Worm (Caenorhabditis elegans) whole organism, L1 larva: ENCODE measurements around the gene oac-46.

ENCODE experiments used
- aha-1 ChIP-seq: fragments of 150-350 bp; optimal IDR thresholded peaks from 2 replicates; lab custom pipeline; 2014; ENCODE audit warnings: missing biosample characterization, missing genetic modification characterization
- aly-2 ChIP-seq: fragments of 150-350 bp; optimal IDR thresholded peaks from 2 replicates; lab custom pipeline; 2014; ENCODE audit warnings: missing biosample characterization, missing genetic modification characterization
- ama-1 ChIP-seq: fragments of 150-350 bp; optimal IDR thresholded peaks from 2 replicates; lab custom pipeline; 2014
- ceh-82 ChIP-seq, 3 experiments: fragments of 150-350 bp in 1 of 3; sonication (generic microtip) in 2 of 3; optimal IDR thresholded peaks; 2 replicates each; lab custom pipeline; 2014 to 2017; ENCODE audit warnings: missing biosample characterization in 3 of 3, missing genetic modification characterization in 3 of 3
- ceh-88 ChIP-seq: fragments of 200-800 bp; sonication (Bioruptor generic); IDR thresholded peaks from 2 replicates; pipeline ENCODE4 v1.3.6; 2022; ENCODE audit warnings: missing genetic modification characterization, missing compliant biosample characterization
- dpl-1 ChIP-seq, 3 experiments: fragments of 150-350 bp in 2 of 3; sonication (generic microtip) in 1 of 3; optimal IDR thresholded peaks; 2 replicates each; lab custom pipeline; 2014 to 2017; ENCODE audit warnings: missing biosample characterization in 3 of 3, missing genetic modification characterization in 3 of 3, missing genetic modification reagents in 3 of 3
- dsc-1 ChIP-seq: sonication (generic microtip); optimal IDR thresholded peaks from 2 replicates; lab custom pipeline; 2016; ENCODE audit warnings: mild to moderate bottlenecking, missing genetic modification characterization, missing compliant biosample characterization
- efl-1 ChIP-seq, 4 experiments: fragments of 150-350 bp; optimal IDR thresholded peaks in 3 of 4; peaks in 1 of 4; 1 replicate in 1 of 4; 2 replicates in 3 of 4; lab custom pipeline; 2014; ENCODE audit warnings: missing biosample characterization in 2 of 4, missing genetic modification characterization in 2 of 4, missing genetic modification reagents in 2 of 4
- egl-27 ChIP-seq, 2 experiments: fragments of 150-350 bp in 1 of 2; sonication (generic microtip); optimal IDR thresholded peaks; 3 replicates each; lab custom pipeline; 2017 to 2018; ENCODE audit warnings: missing biosample characterization in 2 of 2, missing genetic modification characterization in 2 of 2, missing genetic modification reagents in 2 of 2
- ets-5 ChIP-seq: fragments of 200-800 bp; sonication (Bioruptor generic); IDR thresholded peaks from 2 replicates; pipeline ENCODE4 v1.3.6; 2022; ENCODE audit warnings: missing genetic modification characterization, missing compliant biosample characterization
- fkh-8 ChIP-seq: sonication (generic microtip); optimal IDR thresholded peaks from 2 replicates; lab custom pipeline; 2016; ENCODE audit warnings: mild to moderate bottlenecking, missing genetic modification characterization, missing compliant biosample characterization
- grh-1 ChIP-seq: fragments of 200-800 bp; sonication (Bioruptor generic); IDR thresholded peaks from 2 replicates; pipeline ENCODE4 v1.3.6; 2022; ENCODE audit warnings: missing genetic modification reagents, missing genetic modification characterization, missing compliant biosample characterization
- hlh-4 ChIP-seq: sonication (generic microtip); optimal IDR thresholded peaks from 2 replicates; lab custom pipeline; 2016; ENCODE audit warnings: mild to moderate bottlenecking, missing genetic modification characterization, missing compliant biosample characterization
- irx-1 ChIP-seq: sonication (generic microtip); optimal IDR thresholded peaks from 2 replicates; lab custom pipeline; 2016; ENCODE audit warnings: missing genetic modification characterization, missing compliant biosample characterization
- jun-1 ChIP-seq: fragments of 150-350 bp; optimal IDR thresholded peaks from 2 replicates; lab custom pipeline; 2014; ENCODE audit warnings: missing biosample characterization, missing genetic modification reagents, missing genetic modification characterization
- lin-13 ChIP-seq: fragments of 150-350 bp; optimal IDR thresholded peaks from 2 replicates; lab custom pipeline; 2014; ENCODE audit warnings: missing biosample characterization, missing genetic modification reagents, missing genetic modification characterization
- lin-35 ChIP-seq, 2 experiments: fragments of 150-350 bp; optimal IDR thresholded peaks; 2 replicates each; lab custom pipeline; 2014; ENCODE audit warnings: missing biosample characterization in 2 of 2, missing genetic modification characterization in 2 of 2, missing genetic modification reagents in 2 of 2
- lir-3 ChIP-seq: sonication (generic microtip); optimal IDR thresholded peaks from 2 replicates; lab custom pipeline; 2016; ENCODE audit warnings: mild to moderate bottlenecking, missing genetic modification characterization, moderate library complexity, missing compliant biosample characterization; ENCODE audit not compliant: poor library complexity
- mab-9 ChIP-seq: fragments of 200-800 bp; sonication (Bioruptor generic); IDR thresholded peaks from 2 replicates; pipeline ENCODE4 v1.3.6; 2022; ENCODE audit warnings: missing genetic modification reagents, missing genetic modification characterization, missing compliant biosample characterization
- mdl-1 ChIP-seq, 2 experiments: fragments of 150-350 bp; optimal IDR thresholded peaks; 2 replicates each; lab custom pipeline; 2014 to 2017; ENCODE audit warnings: missing biosample characterization in 2 of 2, missing genetic modification characterization in 2 of 2, inconsistent platforms in 1 of 2
- mep-1 ChIP-seq: fragments of 150-350 bp; optimal IDR thresholded peaks from 2 replicates; lab custom pipeline; 2014; ENCODE audit warnings: missing biosample characterization, missing genetic modification characterization
- nhr-11 ChIP-seq: fragments of 150-350 bp; optimal IDR thresholded peaks from 2 replicates; lab custom pipeline; 2014; ENCODE audit warnings: missing biosample characterization, missing genetic modification characterization
- nhr-12 ChIP-seq: sonication (generic microtip); optimal IDR thresholded peaks from 2 replicates; lab custom pipeline; 2017; ENCODE audit warnings: missing biosample characterization, missing genetic modification characterization
- nhr-19 ChIP-seq: fragments of 200-800 bp; sonication (Bioruptor generic); conservative IDR thresholded peaks from 2 replicates; pipeline ENCODE4 v1.3.6; 2022; ENCODE audit warnings: missing genetic modification characterization, missing compliant biosample characterization
- nhr-76 ChIP-seq: sonication (generic microtip); optimal IDR thresholded peaks from 2 replicates; lab custom pipeline; 2017; ENCODE audit warnings: missing biosample characterization, missing genetic modification characterization
- nhr-84 ChIP-seq: sonication (generic microtip); optimal IDR thresholded peaks from 2 replicates; lab custom pipeline; 2017; ENCODE audit warnings: missing biosample characterization, missing genetic modification characterization
- nhr-85 ChIP-seq: sonication (generic microtip); peaks from one replicate; lab custom pipeline; 2016; ENCODE audit warnings: missing genetic modification characterization, inconsistent platforms, missing compliant biosample characterization
- pax-3 ChIP-seq: fragments of 200-800 bp; sonication (Bioruptor generic); optimal IDR thresholded peaks from 2 replicates; lab custom pipeline; 2018; ENCODE audit warnings: mild to moderate bottlenecking, missing genetic modification characterization, moderate library complexity, missing compliant biosample characterization
- skn-1 ChIP-seq: fragments of 150-350 bp; optimal IDR thresholded peaks from 2 replicates; lab custom pipeline; 2014; ENCODE audit warnings: missing biosample characterization, missing genetic modification characterization
- snpc-4 ChIP-seq: fragments of 150-350 bp; optimal IDR thresholded peaks from 2 replicates; lab custom pipeline; 2014; ENCODE audit warnings: missing biosample characterization, missing genetic modification characterization
- sup-37 ChIP-seq: fragments of 200-800 bp; sonication (Bioruptor generic); optimal IDR thresholded peaks from 2 replicates; lab custom pipeline; 2018; ENCODE audit warnings: mild to moderate bottlenecking, missing genetic modification characterization, missing compliant biosample characterization
- swsn-7 ChIP-seq: sonication (generic microtip); optimal IDR thresholded peaks from 2 replicates; lab custom pipeline; 2016; ENCODE audit warnings: missing genetic modification characterization, missing compliant biosample characterization
- tlp-1 ChIP-seq: fragments of 150-350 bp; optimal IDR thresholded peaks from 2 replicates; lab custom pipeline; 2014; ENCODE audit warnings: missing biosample characterization, missing genetic modification characterization
- vab-15 ChIP-seq: sonication (generic microtip); optimal IDR thresholded peaks from 2 replicates; lab custom pipeline; 2017; ENCODE audit warnings: missing genotype, mild to moderate bottlenecking, missing genetic modification characterization, missing compliant biosample characterization
- xbp-1 ChIP-seq: sonication (generic microtip); optimal IDR thresholded peaks from 2 replicates; lab custom pipeline; 2016; ENCODE audit warnings: missing genetic modification characterization, missing compliant biosample characterization
- zip-4 ChIP-seq: fragments of 200-800 bp; sonication (Bioruptor generic); optimal IDR thresholded peaks from 2 replicates; lab custom pipeline; 2018; ENCODE audit warnings: mild to moderate bottlenecking, missing genetic modification characterization, moderate library complexity, missing compliant biosample characterization

oac-46 gene

DNA sequence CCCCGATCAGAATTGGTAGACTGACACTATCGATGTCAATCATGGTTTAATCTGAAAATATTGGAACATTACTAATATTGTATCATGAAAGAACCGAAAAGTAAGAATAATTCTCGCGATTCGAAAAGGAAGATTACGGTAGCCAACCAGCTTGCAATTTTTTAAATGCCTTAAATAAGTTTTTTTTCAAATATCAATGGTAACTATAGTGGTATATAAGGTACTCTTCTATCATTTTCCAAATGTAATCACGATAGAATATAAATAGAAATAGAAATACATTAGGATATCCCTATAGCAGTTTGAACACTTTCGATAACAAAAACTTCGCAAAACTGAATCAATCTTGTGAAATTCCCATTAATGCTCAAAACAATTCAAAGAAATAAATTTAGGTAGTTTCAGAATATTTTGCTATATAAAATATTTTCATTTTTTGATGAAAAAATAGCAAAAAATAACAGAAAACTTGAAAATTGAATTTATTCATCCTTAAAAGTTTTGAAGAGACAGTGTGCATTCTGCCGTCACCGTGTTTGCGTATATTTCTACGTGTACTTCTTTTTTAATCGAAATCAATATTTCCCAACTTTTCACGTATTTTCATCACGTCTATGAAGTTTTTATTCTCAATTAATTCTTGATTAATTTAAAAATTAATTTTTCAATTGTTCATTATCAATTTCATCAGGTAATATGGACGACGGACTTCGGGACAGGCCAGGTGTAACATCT lies 41.0 kb downstream of the oac-46 start, which contains the start of the genes F46C5.9 and rer-1 (continued):
- TF ChIP-seq lin-35 (GFP tag; optimal IDR thresholded peaks at IDR 0.05; lab: Kevin White, UChicago) (peak; percentile 25 to 54), efl-1 (optimal IDR thresholded peaks at IDR 0.05; lab: Kevin White, UChicago) (peak; percentile 25 to 47), efl-1 (GFP tag; optimal IDR thresholded peaks at IDR 0.05 in 1 of 2; lab: Kevin White, UChicago) (peak; percentile 51 to 80), fkh-8 (tag; lab: Kevin White, UChicago) (no peak), nhr-84 (tag; lab: Kevin White, UChicago) (no peak), tlp-1 (tag; lab: Kevin White, UChicago) (no peak), hlh-4 (tag; lab: Kevin White, UChicago) (no peak), ama-1 (lab: Kevin White, UChicago) (no peak), vab-15 (tag; lab: Kevin White, UChicago) (no peak), xbp-1 (tag; lab: Kevin White, UChicago) (peak; percentile 93), ceh-88 (GFP tag; lab: Robert Waterston, UW) (no peak), jun-1 (tag; lab: Kevin White, UChicago) (no peak), nhr-12 (tag; lab: Kevin White, UChicago) (no peak)

DNA sequence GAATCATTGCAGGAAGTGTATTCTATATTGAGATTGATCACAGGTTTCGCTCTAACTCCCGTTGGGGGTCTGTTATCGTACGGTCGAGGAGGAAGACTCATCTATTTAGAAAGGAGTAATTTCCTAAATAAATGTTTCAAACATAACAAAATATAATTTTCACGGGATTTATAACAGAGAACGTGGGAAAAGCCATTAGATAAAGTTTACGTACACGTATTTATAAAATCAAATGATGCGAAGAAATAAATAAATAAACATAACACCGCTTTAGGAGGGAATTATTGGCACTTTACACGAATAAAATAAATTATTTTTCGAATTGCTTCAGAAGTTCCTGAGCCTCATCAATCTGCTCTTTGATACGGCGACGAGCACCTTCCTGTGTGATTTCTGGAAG lies 43.4 kb downstream of the oac-46 start, which contains the start of gene F07H5.10:
Gene F07H5.10, minus strand, starts transcription at position 101 of the 400 bp plus-strand sequence.
- TF ChIP-seq zip-4 (GFP tag; lab: Kevin White, UChicago) = no peak
- no peak for TF ChIP-seq ceh-82 (tag; optimal IDR thresholded peaks at IDR 0.05; lab: Kevin White, UChicago)
- no peak for TF ChIP-seq dpl-1 (GFP tag; optimal IDR thresholded peaks at IDR 0.05; lab: Kevin White, UChicago)
- TF ChIP-seq nhr-11 (tag; lab: Kevin White, UChicago) = no peak
- TF ChIP-seq lir-3 (tag; lab: Kevin White, UChicago) = no peak
- TF ChIP-seq pax-3 (tag; lab: Kevin White, UChicago) = no peak
- no peak for TF ChIP-seq skn-1
- no peak for TF ChIP-seq nhr-19 (GFP tag; lab: Robert Waterston, UW)
- TF ChIP-seq grh-1 (GFP tag; lab: Robert Waterston, UW) = no peak
- TF ChIP-seq ets-5 (GFP tag; lab: Robert Waterston, UW) = no peak
- TF ChIP-seq tlp-1 (tag; lab: Kevin White, UChicago) = no peak
- no peak for TF ChIP-seq nhr-12 (tag; lab: Kevin White, UChicago)

DNA sequence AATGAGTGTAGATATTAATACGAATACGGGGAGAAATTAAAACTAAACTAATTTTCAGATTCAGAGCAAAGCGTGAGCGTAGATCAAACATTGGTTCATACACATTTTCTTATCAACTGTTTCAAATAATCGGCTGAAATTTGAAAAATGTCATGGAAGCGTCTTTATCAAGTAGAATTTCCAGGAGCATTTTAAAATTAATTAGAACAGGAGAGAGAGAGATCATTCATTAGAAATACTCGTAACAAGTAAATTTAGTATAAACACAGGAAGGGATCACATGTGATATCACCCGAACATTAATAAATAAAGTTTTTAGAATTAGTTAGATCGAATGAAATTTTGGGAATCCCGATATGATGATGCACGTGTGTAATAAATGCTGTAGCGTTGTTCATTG lies 45.0 kb downstream of the oac-46 start, which contains the start of gene pho-13:
Gene pho-13, minus strand, starts transcription at position 101 of the 400 bp plus-strand sequence.
- no peak for TF ChIP-seq snpc-4 (tag; lab: Kevin White, UChicago)
- TF ChIP-seq ama-1 (lab: Kevin White, UChicago) = no peak
- no peak for TF ChIP-seq aly-2 (tag; lab: Kevin White, UChicago)
- TF ChIP-seq xbp-1 (tag; lab: Kevin White, UChicago) = no peak
- TF ChIP-seq mdl-1 (tag; optimal IDR thresholded peaks at IDR 0.05; lab: Kevin White, UChicago) = no peak
- TF ChIP-seq dsc-1 (tag; lab: Kevin White, UChicago) = no peak
- TF ChIP-seq mep-1 (tag; lab: Kevin White, UChicago) = no peak

DNA sequence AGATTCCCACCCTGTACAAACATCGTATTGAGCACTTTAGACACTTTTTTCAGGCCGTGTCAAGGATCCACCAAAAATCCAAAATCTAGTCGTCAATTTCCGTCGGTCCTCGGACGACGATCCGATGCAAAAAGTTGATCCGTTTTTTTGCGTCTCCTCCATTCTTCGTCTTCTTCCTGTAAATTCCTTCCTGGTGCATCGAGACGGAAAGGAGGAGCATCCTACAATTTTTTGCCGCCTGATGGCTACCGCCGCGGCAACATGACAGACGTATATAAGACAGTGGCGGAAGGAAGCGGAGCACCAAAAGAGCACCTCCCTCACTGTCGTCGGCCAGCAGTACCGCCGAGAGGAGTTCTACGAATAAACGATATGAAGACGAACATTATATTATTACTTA lies 51.1 kb downstream of the oac-46 start, which contains the start of gene appg-2:
Gene appg-2, plus strand, starts transcription at position 301 of the 400 bp plus-strand sequence.
- TF ChIP-seq efl-1 (optimal IDR thresholded peaks at IDR 0.05; lab: Kevin White, UChicago) (no peak), efl-1 (GFP tag; optimal IDR thresholded peaks at IDR 0.05 in 1 of 2; lab: Kevin White, UChicago) (peak in 1 of 2 experiments; percentile 18), sup-37 (no peak), swsn-7 (no peak), nhr-76 (tag; lab: Kevin White, UChicago) (no peak)

DNA sequence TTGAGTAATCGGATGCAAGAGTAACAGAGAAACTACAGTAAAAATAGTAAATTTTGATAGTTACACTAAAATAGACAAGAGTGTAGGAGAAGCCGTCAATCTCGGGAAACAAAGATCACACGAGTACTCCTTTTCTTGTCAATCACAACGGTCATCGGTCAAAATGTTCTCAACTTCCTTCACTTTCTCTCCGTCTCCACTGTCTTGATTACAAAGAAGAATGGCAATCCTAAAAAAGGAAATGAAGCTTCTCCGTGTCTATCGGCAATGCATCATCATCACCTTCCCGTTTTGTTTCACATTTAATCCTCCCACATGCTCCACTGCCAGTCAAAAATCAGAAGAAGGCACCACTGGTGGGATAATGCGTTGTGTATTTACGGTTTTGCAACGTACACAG lies 52.2 kb downstream of the oac-46 start:
- TF ChIP-seq egl-27 (tag; optimal IDR thresholded peaks at IDR 0.05; lab: Kevin White, UChicago) (no peak), aha-1 (tag; lab: Kevin White, UChicago) (no peak), nhr-84 (tag; lab: Kevin White, UChicago) (no peak), nhr-85 (no peak), mdl-1 (tag; optimal IDR thresholded peaks at IDR 0.05; lab: Kevin White, UChicago) (no peak), mab-9 (GFP tag; lab: Robert Waterston, UW) (no peak), lin-13 (GFP tag; lab: Kevin White, UChicago) (no peak), irx-1 (tag; lab: Kevin White, UChicago) (no peak), grh-1 (GFP tag; lab: Robert Waterston, UW) (no peak)
- TF ChIP-seq, all 84 proteins: peak for 0
